Worm (Caenorhabditis elegans) whole organism, late embryonic: ENCODE data around the gene F16G10.1.

Experiments used
- ceh-24 ChIP-seq: sonication (generic microtip); optimal IDR thresholded peaks from 2 replicates; lab custom pipeline; 2016; ENCODE audit warnings: mild to moderate bottlenecking, missing genetic modification characterization, missing compliant biosample characterization
- hlh-13 ChIP-seq: fragments of 200-800 bp; sonication (Bioruptor generic); optimal IDR thresholded peaks from 2 replicates; lab custom pipeline; 2018; ENCODE audit warnings: mild to moderate bottlenecking, missing genetic modification characterization, missing compliant biosample characterization
- hlh-30 ChIP-seq: sonication (generic microtip); optimal IDR thresholded peaks from 2 replicates; lab custom pipeline; 2017; ENCODE audit warnings: antibody characterized with exemption, missing genetic modification characterization, missing compliant biosample characterization; ENCODE audit not compliant: insufficient read depth
- hlh-8 ChIP-seq: sonication (generic microtip); optimal IDR thresholded peaks from 2 replicates; lab custom pipeline; 2016; ENCODE audit warnings: missing genotype, missing genetic modification characterization, missing compliant biosample characterization
- nfya-1 ChIP-seq: sonication (generic microtip); optimal IDR thresholded peaks from 2 replicates; lab custom pipeline; 2017; ENCODE audit warnings: missing genetic modification characterization, mild to moderate bottlenecking, missing compliant biosample characterization, antibody characterized with exemption, moderate library complexity
- rnt-1 ChIP-seq: sonication (generic microtip); optimal IDR thresholded peaks from 2 replicates; lab custom pipeline; 2016; ENCODE audit warnings: missing genetic modification characterization, missing compliant biosample characterization
- sdc-2 ChIP-seq: sonication (generic microtip); optimal IDR thresholded peaks from 2 replicates; lab custom pipeline; 2016; ENCODE audit warnings: missing genotype, missing genetic modification characterization, missing compliant biosample characterization

ce11 chrII:2442979-2443378 lies 38.9 kb downstream of the F16G10.1 start, which contains the start of gene vab-19:
- no peak for TF ChIP-seq hlh-30 (tag; lab: Kevin White, UChicago)
- no peak for TF ChIP-seq hlh-13
- TF ChIP-seq nfya-1 (tag; lab: Kevin White, UChicago) = no peak
- TF ChIP-seq hlh-8 = no peak
- TF ChIP-seq ceh-24 (tag; lab: Kevin White, UChicago) = no peak
- no peak for TF ChIP-seq rnt-1
- TF ChIP-seq sdc-2 = no peak
